Worm (Caenorhabditis elegans) whole organism, young adult: ENCODE data around the gene hira-1.

Experiments used
- repo-1 ChIP-seq: sonication (generic microtip); optimal IDR thresholded peaks from 2 replicates; lab custom pipeline; 2017; ENCODE audit warnings: mild to moderate bottlenecking, missing genetic modification characterization, missing compliant biosample characterization
- snpc-4 ChIP-seq, 5 experiments: fragments of 150-350 bp in 1 of 5; sonication (generic microtip) in 4 of 5; optimal IDR thresholded peaks; 2 replicates each; lab custom pipeline; 2014 to 2018; ENCODE audit warnings: missing genetic modification characterization in 5 of 5, missing biosample characterization in 3 of 5, antibody characterized with exemption in 2 of 5, mild to moderate bottlenecking in 2 of 5, missing compliant biosample characterization in 2 of 5, missing genotype in 2 of 5, moderate library complexity in 2 of 5, missing genetic modification reagents in 1 of 5

- TF ChIP-seq snpc-4 (GFP tag; optimal IDR thresholded peaks at IDR 0.05; lab: Kevin White, UChicago) (no peak), snpc-4 (tag; optimal IDR thresholded peaks at IDR 0.05; lab: Kevin White, UChicago) (no peak), repo-1 (no peak)
Measured at ce11 chrIII:5218687-5219086, 27.8 kb downstream of the hira-1 start, which contains the start of gene ZC155.2.
